Worm (Caenorhabditis elegans) whole organism, young adult: Measurements from ENCODE around the gene F11D11.12.

Experiments
- F23B12.7 ChIP-seq: sonication (generic microtip); optimal IDR thresholded peaks from 2 replicates; lab custom pipeline; 2017; ENCODE audit warnings: missing genetic modification characterization, mild to moderate bottlenecking, missing compliant biosample characterization, antibody characterized with exemption, moderate library complexity; ENCODE audit not compliant: insufficient read depth
- F49E8.2 ChIP-seq: sonication (generic microtip); optimal IDR thresholded peaks from 3 replicates; lab custom pipeline; 2017; ENCODE audit warnings: missing genetic modification characterization, mild to moderate bottlenecking, missing compliant biosample characterization, antibody characterized with exemption, moderate library complexity; ENCODE audit not compliant: insufficient read depth
- efl-1 ChIP-seq: fragments of 150-350 bp; optimal IDR thresholded peaks from 2 replicates; lab custom pipeline; 2014; ENCODE audit warnings: missing biosample characterization, missing genetic modification reagents, missing genetic modification characterization
- gei-17 ChIP-seq: fragments of 200-800 bp; sonication (Bioruptor generic); optimal IDR thresholded peaks from 2 replicates; lab custom pipeline; 2018; ENCODE audit warnings: mild to moderate bottlenecking, missing genetic modification characterization, missing compliant biosample characterization
- hmg-20 ChIP-seq: fragments of 200-800 bp; sonication (Bioruptor generic); IDR thresholded peaks from 2 replicates; pipeline ENCODE4 v1.3.6; 2022; ENCODE audit warnings: missing genetic modification reagents, missing genetic modification characterization, missing compliant biosample characterization
- let-526 ChIP-seq: fragments of 200-800 bp; sonication (Bioruptor generic); IDR thresholded peaks from 2 replicates; pipeline ENCODE4 v1.3.6; 2022; ENCODE audit warnings: missing genetic modification reagents, missing genetic modification characterization, missing compliant biosample characterization
- mel-28 ChIP-seq: sonication (generic microtip); optimal IDR thresholded peaks from 2 replicates; lab custom pipeline; 2016; ENCODE audit warnings: borderline replicate concordance, mild to moderate bottlenecking, missing genetic modification characterization, missing compliant biosample characterization
- nhr-80 ChIP-seq: sonication (generic microtip); optimal IDR thresholded peaks from 2 replicates; lab custom pipeline; 2016; ENCODE audit warnings: missing genetic modification characterization, missing compliant biosample characterization
- nhr-90 ChIP-seq: sonication (generic microtip); optimal IDR thresholded peaks from 2 replicates; lab custom pipeline; 2016; ENCODE audit warnings: missing genotype, mild to moderate bottlenecking, missing genetic modification characterization, missing compliant biosample characterization
- tlf-1 ChIP-seq: fragments of 200-800 bp; sonication (Bioruptor generic); optimal IDR thresholded peaks from 2 replicates; lab custom pipeline; 2018; ENCODE audit warnings: mild to moderate bottlenecking, missing genetic modification characterization, missing compliant biosample characterization
- unc-130 ChIP-seq: sonication (generic microtip); optimal IDR thresholded peaks from 2 replicates; lab custom pipeline; 2016; ENCODE audit warnings: missing genetic modification reagents, missing genetic modification characterization, missing compliant biosample characterization
- unc-62 ChIP-seq: fragments of 150-350 bp; optimal IDR thresholded peaks from 2 replicates; lab custom pipeline; 2014; ENCODE audit warnings: missing biosample characterization, missing genetic modification reagents, missing genetic modification characterization

ce11 chrV:18724076-18724475 is 26.4 kb downstream of the F11D11.12 start:
- no peak for TF ChIP-seq efl-1
- TF ChIP-seq F23B12.7 (tag; lab: Kevin White, UChicago) = no peak
- TF ChIP-seq let-526 (GFP tag; lab: Robert Waterston, UW) = no peak
- TF ChIP-seq nhr-80 = no peak
- no peak for TF ChIP-seq hmg-20 (GFP tag; lab: Robert Waterston, UW)
- no peak for TF ChIP-seq nhr-90 (tag; lab: Kevin White, UChicago)
- no peak for TF ChIP-seq tlf-1 (GFP tag; lab: Kevin White, UChicago)
- TF ChIP-seq gei-17 = no peak
- no peak for TF ChIP-seq unc-62 (GFP tag; lab: Kevin White, UChicago)
- no peak for TF ChIP-seq unc-130 (GFP tag; lab: Kevin White, UChicago)
- no peak for TF ChIP-seq F49E8.2 (tag; lab: Kevin White, UChicago)
- no peak for TF ChIP-seq mel-28 (tag; lab: Kevin White, UChicago)
